Fruit fly (Drosophila melanogaster) whole organism, prepupa: ENCODE results near the gene Cpr64Ab.

Source experiments
- CG10669 ChIP-seq: fragments of 200-800 bp; sonication (Bioruptor generic); optimal IDR thresholded peaks from 3 replicates; lab custom pipeline; 2018; ENCODE audit warnings: missing biosample characterization, mild to moderate bottlenecking, missing genetic modification characterization, moderate library complexity
- CG11294 ChIP-seq: fragments of 200-800 bp; sonication (Bioruptor generic); IDR thresholded peaks from 2 replicates; pipeline ENCODE4 v1.3.6; 2022; ENCODE audit warnings: missing biosample characterization, missing genetic modification characterization
- CG15336 ChIP-seq: fragments of 200-800 bp; sonication (Bioruptor generic); IDR thresholded peaks from 2 replicates; pipeline ENCODE4 v1.3.6; 2022; ENCODE audit warnings: missing biosample characterization, missing genetic modification characterization
- CG3032 ChIP-seq: fragments of 200-800 bp; optimal IDR thresholded peaks from 2 replicates; lab custom pipeline; 2019; ENCODE audit warnings: missing biosample characterization, mild to moderate bottlenecking, missing genetic modification characterization, moderate library complexity
- CG32006 ChIP-seq: fragments of 200-800 bp; sonication (Bioruptor generic); optimal IDR thresholded peaks from 3 replicates; lab custom pipeline; 2017; ENCODE audit warnings: missing biosample characterization, mild to moderate bottlenecking, missing genetic modification characterization
- CG6163 ChIP-seq: fragments of 200-800 bp; sonication (Bioruptor generic); IDR thresholded peaks from 3 replicates; pipeline ENCODE4 v1.3.6; 2022; ENCODE audit warnings: missing biosample characterization, missing genetic modification characterization
- CG6792 ChIP-seq: fragments of 200-800 bp; sonication (Bioruptor generic); optimal IDR thresholded peaks from 3 replicates; lab custom pipeline; 2016; ENCODE audit warnings: missing biosample characterization, missing genetic modification characterization
- CG6854 ChIP-seq: fragments of 200-800 bp; sonication (Bioruptor generic); optimal IDR thresholded peaks from 2 replicates; lab custom pipeline; 2017; ENCODE audit warnings: missing biosample characterization, mild to moderate bottlenecking, missing genetic modification characterization
- CG8119 ChIP-seq: fragments of 200-800 bp; sonication (Bioruptor generic); IDR thresholded peaks from 3 replicates; pipeline ENCODE4 v1.3.6; 2022; ENCODE audit warnings: missing biosample characterization, missing genetic modification characterization
- CG8319 ChIP-seq: fragments of 200-800 bp; sonication (Bioruptor generic); optimal IDR thresholded peaks from 3 replicates; lab custom pipeline; 2016; ENCODE audit warnings: missing biosample characterization, missing genetic modification characterization
- Eip75B ChIP-seq: fragments of 200-800 bp; sonication (Bioruptor generic); optimal IDR thresholded peaks from 3 replicates; lab custom pipeline; 2016; ENCODE audit warnings: missing biosample characterization, missing genetic modification characterization
- Eip78C ChIP-seq: fragments of 200-800 bp; sonication (Bioruptor generic); peaks from one replicate; lab custom pipeline; 2016; ENCODE audit warnings: missing biosample characterization, missing genetic modification characterization
- Eip93F ChIP-seq: fragments of 200-800 bp; sonication (Bioruptor generic); optimal IDR thresholded peaks from 2 replicates; lab custom pipeline; 2016; ENCODE audit warnings: missing biosample characterization, mild to moderate bottlenecking, missing genetic modification characterization
- Hr39 ChIP-seq: fragments of 200-800 bp; sonication (Bioruptor generic); optimal IDR thresholded peaks from 2 replicates; lab custom pipeline; 2016; ENCODE audit warnings: missing biosample characterization, missing genetic modification characterization
- Met ChIP-seq: fragments of 200-800 bp; sonication (Bioruptor generic); optimal IDR thresholded peaks from 3 replicates; lab custom pipeline; 2016; ENCODE audit warnings: missing biosample characterization, missing genetic modification characterization
- OdsH ChIP-seq: fragments of 200-800 bp; sonication (Bioruptor generic); optimal IDR thresholded peaks from 3 replicates; lab custom pipeline; 2016; ENCODE audit warnings: missing biosample characterization, missing genetic modification characterization
- Sox14 ChIP-seq: fragments of 200-800 bp; sonication (Bioruptor generic); optimal IDR thresholded peaks from 3 replicates; lab custom pipeline; 2016; ENCODE audit warnings: missing biosample characterization, missing genetic modification characterization
- Sox15 ChIP-seq: fragments of 200-800 bp; sonication (Bioruptor generic); optimal IDR thresholded peaks from 3 replicates; lab custom pipeline; 2016; ENCODE audit warnings: missing biosample characterization, missing genetic modification characterization
- acj6 ChIP-seq: fragments of 200-800 bp; sonication (Bioruptor generic); optimal IDR thresholded peaks from 3 replicates; lab custom pipeline; 2016; ENCODE audit warnings: missing biosample characterization, missing genetic modification characterization
- dac ChIP-seq: fragments of 200-800 bp; sonication (Bioruptor generic); optimal IDR thresholded peaks from 2 replicates; lab custom pipeline; 2017; ENCODE audit warnings: missing biosample characterization, mild to moderate bottlenecking, missing genetic modification characterization
- eg ChIP-seq: fragments of 200-800 bp; sonication (Bioruptor generic); IDR thresholded peaks from 3 replicates; pipeline ENCODE4 v1.3.6; 2022; ENCODE audit warnings: missing biosample characterization, missing genetic modification characterization
- esn ChIP-seq: fragments of 200-800 bp; sonication (Bioruptor generic); optimal IDR thresholded peaks from 2 replicates; lab custom pipeline; 2016; ENCODE audit warnings: missing biosample characterization, mild to moderate bottlenecking, missing genetic modification characterization, moderate library complexity
- fd59A ChIP-seq: fragments of 200-800 bp; sonication (Bioruptor generic); optimal IDR thresholded peaks from 2 replicates; lab custom pipeline; 2017; ENCODE audit warnings: missing biosample characterization, mild to moderate bottlenecking, missing genetic modification characterization, missing genetic modification reagents
- fkh ChIP-seq: fragments of 200-800 bp; sonication (Bioruptor generic); optimal IDR thresholded peaks from 3 replicates; lab custom pipeline; 2017; ENCODE audit warnings: missing biosample characterization, mild to moderate bottlenecking, missing genetic modification characterization, moderate library complexity
- spab ChIP-seq: fragments of 200-800 bp; sonication (Bioruptor generic); optimal IDR thresholded peaks from 2 replicates; lab custom pipeline; 2017; ENCODE audit warnings: missing biosample characterization, mild to moderate bottlenecking, missing genetic modification characterization, missing genetic modification reagents
- ss ChIP-seq, 2 experiments: fragments of 200-800 bp; sonication (Bioruptor generic); optimal IDR thresholded peaks; 2 replicates in 1 of 2; 3 replicates in 1 of 2; lab custom pipeline; 2017 to 2018; ENCODE audit warnings: mild to moderate bottlenecking in 2 of 2, missing biosample characterization in 2 of 2, missing genetic modification characterization in 2 of 2, moderate library complexity in 1 of 2
- svp ChIP-seq: fragments of 200-800 bp; sonication (Bioruptor generic); peaks from one replicate; lab custom pipeline; 2016; ENCODE audit warnings: missing biosample characterization, missing genetic modification characterization
- topi ChIP-seq: fragments of 200-800 bp; sonication (Bioruptor generic); optimal IDR thresholded peaks from 3 replicates; lab custom pipeline; 2016; ENCODE audit warnings: missing biosample characterization, missing genetic modification characterization
- vri ChIP-seq: fragments of 200-800 bp; sonication (Bioruptor generic); optimal IDR thresholded peaks from 3 replicates; lab custom pipeline; 2016; ENCODE audit warnings: missing biosample characterization, mild to moderate bottlenecking, missing genetic modification characterization

Cpr64Ab gene

dm6 chr3L:4239442-4240322 is 28.3 kb upstream of the Cpr64Ab start, which contains the start of gene Sqor (continued):
- TF ChIP-seq CG6163 (GFP tag; lab: Robert Waterston, UW) = peak; percentile 95
- TF ChIP-seq Hr39 = peak; percentile 95
- TF ChIP-seq eg (GFP tag; lab: Robert Waterston, UW) = peak; percentile 94
- TF ChIP-seq esn (GFP tag; lab: Kevin White, UChicago) = peak; percentile 96
- TF ChIP-seq Eip75B (GFP tag; lab: Kevin White, UChicago) = peak; percentile 95
- TF ChIP-seq spab (GFP tag; lab: Kevin White, UChicago) = peak; percentile 88
- peak; percentile 97 for TF ChIP-seq Sox14 (GFP tag; lab: Kevin White, UChicago)
- peak; percentile 98 for TF ChIP-seq CG3032 (tag; lab: Kevin White, UChicago)
- peak; percentile 97 for TF ChIP-seq CG15336 (GFP tag; lab: Robert Waterston, UW)
- peak; percentile 93 for TF ChIP-seq fd59A
- TF ChIP-seq, all 60 proteins: peak for 59

dm6 chr3L:4238195-4238594 is 26.9 kb upstream of the Cpr64Ab start:
- no peak for TF ChIP-seq CG8119
- TF ChIP-seq Eip93F (GFP tag; lab: Kevin White, UChicago) = no peak
- no peak for TF ChIP-seq Eip75B (GFP tag; lab: Kevin White, UChicago)
- TF ChIP-seq Met = no peak
- TF ChIP-seq Sox14 (GFP tag; lab: Kevin White, UChicago) = no peak
- no peak for TF ChIP-seq CG6792
- TF ChIP-seq, all 60 proteins: peak for 0

dm6 chr3L:4236097-4236572 is 24.8 kb upstream of the Cpr64Ab start, which contains the start of gene ImpL2:
Gene ImpL2 (minus strand): TSS chr3L:4236147.
- TF ChIP-seq Eip78C (GFP tag; lab: Kevin White, UChicago) (peak; percentile 35), CG6854 (GFP tag; lab: Kevin White, UChicago) (no peak)

dm6 chr3L:4233603-4234277 is 22.4 kb upstream of the Cpr64Ab start:
- TF ChIP-seq fkh (peak; percentile 42), ss (GFP tag; optimal IDR thresholded peaks at IDR 0.05; lab: Kevin White, UChicago) (peak in 1 of 2 experiments; percentile 46), CG8119 (no peak), CG15336 (GFP tag; lab: Robert Waterston, UW) (0 out of 2 replicates have a peak, but pooled peaks have one; percentile 18), svp (GFP tag; lab: Kevin White, UChicago) (peak; percentile 84)

- TF ChIP-seq vri (peak; percentile 18), OdsH (GFP tag; lab: Kevin White, UChicago) (no peak), Sox15 (GFP tag; lab: Kevin White, UChicago) (no peak), Eip78C (GFP tag; lab: Kevin White, UChicago) (peak; percentile 50), dac (no peak), Hr39 (peak; percentile 23), CG6792 (no peak), spab (GFP tag; lab: Kevin White, UChicago) (no peak), esn (GFP tag; lab: Kevin White, UChicago) (peak; percentile 14), Sox14 (GFP tag; lab: Kevin White, UChicago) (no peak), CG32006 (GFP tag; lab: Kevin White, UChicago) (no peak), CG8319 (GFP tag; lab: Kevin White, UChicago) (no peak), CG10669 (GFP tag; lab: Kevin White, UChicago) (no peak), topi (GFP tag; lab: Kevin White, UChicago) (no peak), CG8119 (no peak), svp (GFP tag; lab: Kevin White, UChicago) (peak; percentile 18), acj6 (GFP tag; lab: Kevin White, UChicago) (no peak), CG11294 (GFP tag; lab: Robert Waterston, UW) (no peak), ss (GFP tag; optimal IDR thresholded peaks at IDR 0.05; lab: Kevin White, UChicago) (no peak)
These were observed 21.5 kb upstream of the Cpr64Ab start for dm6 chr3L:4232724-4233367.
